Worm (Caenorhabditis elegans): ENCODE results near the gene C49F5.8.

C49F5.8 gene

DNA sequence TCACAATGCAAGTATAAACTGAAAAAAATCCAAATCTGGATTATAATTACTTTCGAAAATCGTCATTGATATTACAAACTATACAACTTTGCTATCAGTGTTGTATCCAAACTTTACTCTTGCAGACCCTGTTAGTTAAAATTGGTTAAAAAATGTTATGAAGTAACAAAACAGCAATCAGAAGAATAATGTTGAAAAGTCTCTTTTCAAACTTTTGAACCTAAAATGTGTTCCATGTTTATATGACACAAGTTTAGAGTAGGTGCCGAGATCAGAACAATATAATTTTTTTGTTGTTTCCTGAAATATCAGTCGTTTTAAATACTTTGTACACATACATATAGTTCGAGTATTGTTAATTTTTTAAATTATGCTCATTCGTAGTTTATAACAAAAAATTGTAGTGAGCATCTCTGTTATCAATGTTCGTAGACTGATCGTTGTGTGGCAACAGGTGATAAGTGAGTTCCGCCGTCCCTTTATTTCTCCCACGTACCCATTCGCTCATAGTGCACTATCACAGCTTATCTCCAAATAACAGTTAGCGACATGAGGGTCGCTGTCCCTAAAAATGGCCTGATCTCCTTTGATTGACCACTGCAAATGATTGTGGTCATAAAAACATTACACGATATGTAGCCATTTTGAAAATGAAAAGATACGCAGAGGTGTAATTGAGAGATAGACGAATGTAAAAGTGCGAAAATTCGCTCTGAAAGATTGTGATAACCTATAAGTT, 2.3 kb downstream of the C49F5.8 start (continued):
- no peak for TF ChIP-seq ceh-32 (tag; optimal IDR thresholded peaks at IDR 0.05; ENCODE audit: poor library complexity)
- TF ChIP-seq spr-3 (GFP tag; optimal IDR thresholded peaks at IDR 0.05), result no peak
- peak in 1 of 2 experiments; percentile 35 for TF ChIP-seq mdl-1 (tag; optimal IDR thresholded peaks at IDR 0.05)
- no peak for TF ChIP-seq ces-1 (GFP tag; optimal IDR thresholded peaks at IDR 0.05)
- TF ChIP-seq nhr-111 (GFP tag; optimal IDR thresholded peaks at IDR 0.05), result no peak
- TF ChIP-seq nhr-76 (tag; optimal IDR thresholded peaks at IDR 0.05), result no peak
- no peak for TF ChIP-seq nhr-77 (tag; optimal IDR thresholded peaks at IDR 0.05)
- 0 out of 2 replicates have a peak, but pooled peaks have one; percentile 38 for TF ChIP-seq ceh-20 (GFP tag; IDR thresholded peaks at IDR 0.05)
- TF ChIP-seq mes-2 (tag; optimal IDR thresholded peaks at IDR 0.05; ENCODE audit: poor library complexity, severe bottlenecking), result no peak
- 0 out of 2 replicates have a peak, but pooled peaks have one; percentile 46 for TF ChIP-seq T26A8.4 (GFP tag; IDR thresholded peaks at IDR 0.05)
- no peak for TF ChIP-seq ceh-82 (tag; optimal IDR thresholded peaks at IDR 0.05)
- TF ChIP-seq egl-27 (tag; optimal IDR thresholded peaks at IDR 0.05), result no peak
- TF ChIP-seq snpc-1.2 (GFP tag; IDR thresholded peaks at IDR 0.05), result no peak
- TF ChIP-seq nhr-48 (tag; optimal IDR thresholded peaks at IDR 0.05), result peak; percentile 69
- TF ChIP-seq ZK337.2 (GFP tag; IDR thresholded peaks at IDR 0.05), result no peak
- no peak for TF ChIP-seq hlh-30 (tag; optimal IDR thresholded peaks at IDR 0.05; ENCODE audit: insufficient read depth)
- peak in 1 of 2 experiments; percentile 40 for TF ChIP-seq hif-1 (tag; optimal IDR thresholded peaks at IDR 0.05)
- no peak for TF ChIP-seq nhr-6 (tag; optimal IDR thresholded peaks at IDR 0.05)
- no peak for TF ChIP-seq T20F7.1 (GFP tag; optimal IDR thresholded peaks at IDR 0.05)
- no peak for TF ChIP-seq Y75B8A.6 (GFP tag; IDR thresholded peaks at IDR 0.05)
- TF ChIP-seq nhr-237 (tag; optimal IDR thresholded peaks at IDR 0.05), result no peak
- TF ChIP-seq dmd-8 (GFP tag; IDR thresholded peaks at IDR 0.05), result no peak
- no peak for TF ChIP-seq zip-2 (tag; optimal IDR thresholded peaks at IDR 0.05)
- TF ChIP-seq unc-62 (GFP tag; optimal IDR thresholded peaks at IDR 0.05 in 1 of 2), result no peak
- TF ChIP-seq unc-62 (tag; optimal IDR thresholded peaks at IDR 0.05), result no peak
- TF ChIP-seq snpc-4 (tag; optimal IDR thresholded peaks at IDR 0.05), result no peak
- no peak for TF ChIP-seq daf-16 (GFP tag; optimal IDR thresholded peaks at IDR 0.05)
- TF ChIP-seq daf-16 (tag; optimal IDR thresholded peaks at IDR 0.05), result peak; percentile 74
- no peak for TF ChIP-seq cey-2 (tag; optimal IDR thresholded peaks at IDR 0.05; ENCODE audit: borderline replicate concordance, insufficient read depth)
- TF ChIP-seq aha-1 (tag), result peak; percentile 93
- no peak for TF ChIP-seq unc-39 (tag; optimal IDR thresholded peaks at IDR 0.05)
- no peak for TF ChIP-seq dpl-1 (GFP tag; optimal IDR thresholded peaks at IDR 0.05)
- TF ChIP-seq nhr-42 (GFP tag; IDR thresholded peaks at IDR 0.05), result 0 out of 2 replicates have a peak, but pooled peaks have one; percentile 16

DNA sequence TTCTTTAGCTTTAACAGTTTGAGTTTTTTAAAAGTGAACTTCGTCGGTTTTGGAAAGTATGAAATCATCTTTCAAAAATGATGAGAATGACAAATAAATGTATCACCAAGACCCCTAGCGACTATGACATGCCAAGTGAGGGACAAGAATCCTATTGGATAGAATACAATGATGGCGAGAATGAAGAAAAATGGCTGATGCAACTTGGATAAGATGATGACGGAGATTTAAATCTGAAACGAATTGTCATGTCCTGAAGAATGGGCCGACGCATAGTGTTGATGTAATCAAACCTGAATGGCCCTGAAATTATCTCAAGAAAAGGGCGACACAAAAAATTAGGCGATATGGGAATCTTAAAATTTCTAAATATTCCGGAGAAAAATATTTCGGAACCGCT, 3.7 kb downstream of the C49F5.8 start:
- peak; percentile 53 for TF ChIP-seq aha-1 (tag)
- no peak for TF ChIP-seq madf-5 (GFP tag; IDR thresholded peaks at IDR 0.05)

DNA sequence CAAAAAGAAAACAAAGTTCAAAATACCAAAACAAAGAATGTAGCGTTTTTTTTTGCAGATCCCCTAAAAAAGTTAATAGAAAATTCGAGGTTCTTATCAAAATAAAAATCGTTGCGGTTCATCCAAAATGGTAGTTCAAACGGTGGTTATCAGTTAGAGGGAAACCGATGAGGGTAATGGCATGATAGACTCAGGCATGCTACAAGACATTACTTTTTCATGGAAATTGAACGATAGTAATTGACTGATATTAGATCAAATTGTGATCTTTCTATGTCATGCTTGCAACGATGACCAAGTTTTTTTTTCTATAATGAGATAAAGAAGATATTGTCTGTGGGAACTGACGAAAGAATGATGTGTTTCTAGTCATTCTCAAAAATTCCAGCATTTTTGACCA, 4.6 kb downstream of the C49F5.8 start:
- TF ChIP-seq daf-8 (GFP tag; IDR thresholded peaks at IDR 0.05), result no peak
- no peak for TF ChIP-seq ama-1 (optimal IDR thresholded peaks at IDR 0.05)
- peak in 1 of 2 experiments; percentile 81 for TF ChIP-seq hif-1 (tag; optimal IDR thresholded peaks at IDR 0.05)
- TF ChIP-seq daf-16 (GFP tag; optimal IDR thresholded peaks at IDR 0.05), result no peak
- TF ChIP-seq daf-16 (tag; optimal IDR thresholded peaks at IDR 0.05), result peak; percentile 76
- TF ChIP-seq nhr-48 (tag; optimal IDR thresholded peaks at IDR 0.05), result peak; percentile 50
- TF ChIP-seq mep-1 (tag; optimal IDR thresholded peaks at IDR 0.05), result peak; percentile 7
- no peak for TF ChIP-seq egl-27 (tag; optimal IDR thresholded peaks at IDR 0.05)
- TF ChIP-seq F44E2.7 (GFP tag; IDR thresholded peaks at IDR 0.05), result no peak
- peak; percentile 32 for TF ChIP-seq nhr-77 (tag; optimal IDR thresholded peaks at IDR 0.05)
- TF ChIP-seq php-3 (GFP tag; IDR thresholded peaks at IDR 0.05), result peak; percentile 81
- no peak for TF ChIP-seq nhr-41 (GFP tag; IDR thresholded peaks at IDR 0.05)
- no peak for TF ChIP-seq lin-1 (GFP tag; IDR thresholded peaks at IDR 0.05)
- 0 out of 2 replicates have a peak, but pooled peaks have one; percentile 16 for TF ChIP-seq ceh-20 (GFP tag; IDR thresholded peaks at IDR 0.05)
- peak; percentile 91 for TF ChIP-seq pqm-1 (tag; optimal IDR thresholded peaks at IDR 0.05)
- peak; percentile 75 for TF ChIP-seq dve-1 (tag; optimal IDR thresholded peaks at IDR 0.05; ENCODE audit: insufficient read depth)
- TF ChIP-seq nhr-102 (tag; optimal IDR thresholded peaks at IDR 0.05), result peak; percentile 44
- peak; percentile 90 for TF ChIP-seq tra-1 (GFP tag; IDR thresholded peaks at IDR 0.05)
- peak; percentile 15 for TF ChIP-seq hlh-30 (tag; optimal IDR thresholded peaks at IDR 0.05; ENCODE audit: insufficient read depth)
- TF ChIP-seq zag-1 (tag; optimal IDR thresholded peaks at IDR 0.05), result no peak
- no peak for TF ChIP-seq lin-38 (GFP tag; IDR thresholded peaks at IDR 0.05)
- no peak for TF ChIP-seq lin-29 (GFP tag; IDR thresholded peaks at IDR 0.05)

All from whole organism, L4 larva.